Fruit fly (Drosophila melanogaster): ENCODE measurements around the gene zye.

zye gene

DNA sequence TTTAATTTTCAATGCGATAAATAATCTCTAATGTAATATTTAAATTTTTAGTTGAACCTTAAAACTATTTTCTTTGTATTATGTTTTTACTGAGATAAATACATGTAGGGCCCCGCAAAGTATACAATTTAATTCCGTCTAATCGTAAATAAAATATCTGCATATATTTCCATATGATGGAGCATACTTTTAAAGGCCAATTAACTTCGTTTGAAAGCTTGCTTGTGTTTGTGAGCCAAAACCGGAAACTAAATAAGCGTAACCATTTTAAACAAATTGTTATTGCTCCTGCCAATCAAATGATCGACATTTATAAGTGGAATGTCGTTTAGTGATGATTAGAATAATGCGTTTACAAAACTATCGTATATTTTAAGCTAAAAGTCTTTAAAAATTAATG, 2.6 kb upstream of the zye start:
- TF ChIP-seq CG12768 (GFP tag; optimal IDR thresholded peaks at IDR 0.05) (no peak), CG7101 (tag; optimal IDR thresholded peaks at IDR 0.05) (peak; percentile 35), bab1 (GFP tag; optimal IDR thresholded peaks at IDR 0.05) (peak; percentile 36), CG11617 (GFP tag; optimal IDR thresholded peaks at IDR 0.05) (peak; percentile 29)

DNA sequence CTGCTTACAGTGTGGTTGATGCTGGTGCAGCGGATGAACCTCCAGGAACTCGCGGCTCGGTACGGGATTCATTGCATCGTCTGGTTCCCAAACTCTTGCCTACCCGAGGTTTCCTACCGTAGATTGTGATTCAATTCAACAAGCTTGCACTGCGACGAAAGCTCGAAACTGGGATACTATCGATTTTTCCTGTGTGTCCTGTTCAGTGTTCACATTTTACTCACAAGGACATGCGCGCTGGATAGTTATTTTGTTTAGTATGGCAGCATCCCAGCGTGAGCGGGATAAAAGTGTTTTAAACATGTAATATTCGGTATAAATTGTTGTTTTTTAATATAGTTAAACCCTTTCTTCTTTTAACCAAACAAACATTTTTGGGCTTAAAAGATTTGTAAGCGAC, 12.5 kb downstream of the zye start, which contains the start of gene CG5282:
Gene CG5282, minus strand, starts transcription at position 184 of the 400 bp plus-strand sequence.
- TF ChIP-seq Mnt (GFP tag; optimal IDR thresholded peaks at IDR 0.05) (no peak), toe (GFP tag; optimal IDR thresholded peaks at IDR 0.05) (no peak), CG7101 (tag; optimal IDR thresholded peaks at IDR 0.05) (no peak)

DNA sequence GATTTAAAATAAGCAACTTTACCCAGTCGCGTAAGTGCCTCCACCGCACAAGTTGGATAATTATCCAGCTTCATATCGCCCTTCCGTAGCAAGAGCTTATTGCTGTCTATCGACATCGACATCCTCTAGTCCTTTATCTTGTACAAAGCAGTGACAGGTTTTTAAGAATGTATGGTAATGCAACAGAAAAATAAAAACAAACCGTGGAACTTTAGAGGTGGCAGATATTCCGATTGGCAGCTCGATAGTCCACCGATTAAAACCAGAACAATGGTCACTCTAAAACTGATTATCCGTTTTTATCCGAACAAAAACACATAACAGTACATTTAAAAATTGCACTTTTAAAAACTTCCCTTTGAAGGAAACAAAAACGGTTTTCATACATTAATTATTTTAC, 14.0 kb downstream of the zye start, which contains the start of gene CG5274:
Gene CG5274, minus strand, starts transcription at position 218 of the 400 bp plus-strand sequence.
- TF ChIP-seq Clk (GFP tag; optimal IDR thresholded peaks at IDR 0.05) = no peak
- no peak for TF ChIP-seq CG7101 (tag; optimal IDR thresholded peaks at IDR 0.05)
- TF ChIP-seq bab1 (GFP tag; optimal IDR thresholded peaks at IDR 0.05) = peak; percentile 62

DNA sequence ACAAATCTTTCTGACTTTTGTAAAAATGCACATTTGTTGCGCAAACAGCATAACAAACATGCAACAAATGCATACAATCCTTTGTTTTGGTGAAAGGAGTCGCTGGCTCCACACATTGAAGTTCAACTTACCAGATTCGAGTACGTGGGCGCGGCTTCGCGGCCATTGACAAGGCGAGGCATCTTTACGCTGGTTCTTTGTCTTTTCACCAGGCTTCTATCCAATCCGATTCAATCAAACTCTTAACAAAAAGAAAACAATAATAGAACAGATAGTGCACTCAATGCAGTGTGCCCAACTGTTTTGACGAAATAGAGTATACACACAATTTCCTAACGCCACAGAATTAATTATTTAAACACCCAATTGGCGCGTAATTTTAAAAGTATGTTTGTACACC, 16.8 kb downstream of the zye start, which contains the start of gene CG5262:
Gene CG5262, minus strand, starts transcription at position 294 of the 400 bp plus-strand sequence.
- no peak for TF ChIP-seq Hr96 (GFP tag; optimal IDR thresholded peaks at IDR 0.05)
- no peak for TF ChIP-seq ovo (GFP tag; optimal IDR thresholded peaks at IDR 0.05)
- TF ChIP-seq kay (GFP tag; ENCODE audit: borderline replicate concordance) = no peak
- no peak for TF ChIP-seq CG11617 (GFP tag; optimal IDR thresholded peaks at IDR 0.05)
- no peak for TF ChIP-seq cnc (optimal IDR thresholded peaks at IDR 0.05)
- TF ChIP-seq bab1 (GFP tag; optimal IDR thresholded peaks at IDR 0.05) = peak; percentile 32
- TF ChIP-seq pad (GFP tag; optimal IDR thresholded peaks at IDR 0.05) = no peak
- no peak for TF ChIP-seq CG7045 (GFP tag; optimal IDR thresholded peaks at IDR 0.05)
- no peak for TF ChIP-seq CG7101 (tag; optimal IDR thresholded peaks at IDR 0.05)
- peak; percentile 63 for TF ChIP-seq tj (GFP tag; optimal IDR thresholded peaks at IDR 0.05)
- no peak for TF ChIP-seq toe (GFP tag; optimal IDR thresholded peaks at IDR 0.05)

DNA sequence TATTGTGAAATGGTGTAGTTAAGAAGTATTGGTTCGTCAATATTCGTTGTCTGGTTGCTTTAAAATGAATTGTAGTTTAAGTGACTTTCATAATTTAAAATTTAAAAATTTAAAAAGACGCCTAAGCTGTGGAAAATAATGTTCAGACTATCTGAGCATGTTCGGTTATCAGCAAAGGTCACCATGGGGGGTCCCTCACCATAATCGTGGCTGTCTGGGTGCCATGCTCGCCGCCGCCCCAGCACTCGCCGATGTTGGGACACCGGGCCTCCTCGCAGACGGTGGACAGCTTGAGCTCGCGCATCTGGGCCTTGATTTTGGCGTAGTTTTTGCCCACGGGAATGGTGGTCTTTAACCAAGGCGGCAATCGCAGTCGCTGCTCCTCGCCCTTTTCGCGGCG, 18.2 kb downstream of the zye start:
- TF ChIP-seq kay (GFP tag; ENCODE audit: borderline replicate concordance) = no peak
- no peak for TF ChIP-seq CG7101 (tag; optimal IDR thresholded peaks at IDR 0.05)
- TF ChIP-seq ovo (GFP tag; optimal IDR thresholded peaks at IDR 0.05) = no peak
- no peak for TF ChIP-seq pad (GFP tag; optimal IDR thresholded peaks at IDR 0.05)
- no peak for TF ChIP-seq CG12768 (GFP tag; optimal IDR thresholded peaks at IDR 0.05)
- no peak for TF ChIP-seq Hr96 (GFP tag; optimal IDR thresholded peaks at IDR 0.05)
- TF ChIP-seq CG1620 (GFP tag; optimal IDR thresholded peaks at IDR 0.05) = no peak
- TF ChIP-seq CG14711 (tag; optimal IDR thresholded peaks at IDR 0.05) = no peak
- no peak for TF ChIP-seq Mnt (GFP tag; optimal IDR thresholded peaks at IDR 0.05)
- no peak for TF ChIP-seq tj (GFP tag; optimal IDR thresholded peaks at IDR 0.05)
- TF ChIP-seq CG33017 (tag; optimal IDR thresholded peaks at IDR 0.05) = no peak
- TF ChIP-seq CG7045 (GFP tag; optimal IDR thresholded peaks at IDR 0.05) = no peak
- no peak for TF ChIP-seq CG11617 (GFP tag; optimal IDR thresholded peaks at IDR 0.05)
- TF ChIP-seq cnc (optimal IDR thresholded peaks at IDR 0.05) = no peak
- TF ChIP-seq toe (GFP tag; optimal IDR thresholded peaks at IDR 0.05) = no peak

DNA sequence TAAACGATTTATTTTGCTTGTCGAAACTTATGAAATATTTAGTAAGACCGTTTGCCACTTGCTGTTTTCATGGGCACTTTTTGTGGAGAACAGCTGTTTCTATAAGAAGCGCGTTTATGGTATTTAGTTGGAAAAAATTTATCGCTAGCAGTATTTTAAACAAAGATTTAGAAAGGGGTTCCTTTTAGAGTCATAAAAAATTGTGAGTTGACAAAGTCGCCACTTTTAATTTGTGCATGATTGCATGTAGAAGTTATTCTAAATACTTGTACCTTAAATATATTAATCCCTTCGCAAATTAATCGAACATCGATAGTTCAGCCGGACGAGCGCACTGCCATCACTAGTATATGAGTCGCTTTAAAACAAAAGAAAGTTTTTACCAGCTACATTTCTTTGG, 18.9 kb downstream of the zye start, which contains the start of the genes Las and Psn:
Gene Las, minus strand, starts transcription at position 65 of the 400 bp plus-strand sequence.
Gene Psn, plus strand, starts transcription at position 172 of the 400 bp plus-strand sequence.
- TF ChIP-seq toe (GFP tag; optimal IDR thresholded peaks at IDR 0.05) = no peak
- TF ChIP-seq CG11617 (GFP tag; optimal IDR thresholded peaks at IDR 0.05) = peak; percentile 40
- TF ChIP-seq CG33017 (tag; optimal IDR thresholded peaks at IDR 0.05) = no peak
- TF ChIP-seq CG14711 (tag; optimal IDR thresholded peaks at IDR 0.05) = peak; percentile 23
- no peak for TF ChIP-seq CG5204 (GFP tag; optimal IDR thresholded peaks at IDR 0.05)
- peak; percentile 39 for TF ChIP-seq Mnt (GFP tag; optimal IDR thresholded peaks at IDR 0.05)
- no peak for TF ChIP-seq cnc (optimal IDR thresholded peaks at IDR 0.05)
- TF ChIP-seq Crg-1 (GFP tag; optimal IDR thresholded peaks at IDR 0.05) = no peak
- TF ChIP-seq CG12768 (GFP tag; optimal IDR thresholded peaks at IDR 0.05) = no peak
- TF ChIP-seq CG7045 (GFP tag; optimal IDR thresholded peaks at IDR 0.05) = no peak
- no peak for TF ChIP-seq CG7101 (tag; optimal IDR thresholded peaks at IDR 0.05)
- TF ChIP-seq kay (GFP tag; ENCODE audit: borderline replicate concordance) = no peak
- peak; percentile 13 for TF ChIP-seq tj (GFP tag; optimal IDR thresholded peaks at IDR 0.05)
- TF ChIP-seq bab1 (GFP tag; optimal IDR thresholded peaks at IDR 0.05) = peak; percentile 56
- TF ChIP-seq cic (GFP tag; optimal IDR thresholded peaks at IDR 0.05) = no peak
- TF ChIP-seq Hr96 (GFP tag; optimal IDR thresholded peaks at IDR 0.05) = no peak
- peak; percentile 12 for TF ChIP-seq CG1620 (GFP tag; optimal IDR thresholded peaks at IDR 0.05)
- no peak for TF ChIP-seq pad (GFP tag; optimal IDR thresholded peaks at IDR 0.05)
- no peak for TF ChIP-seq ovo (GFP tag; optimal IDR thresholded peaks at IDR 0.05)
- TF ChIP-seq Clk (GFP tag; optimal IDR thresholded peaks at IDR 0.05) = no peak

DNA sequence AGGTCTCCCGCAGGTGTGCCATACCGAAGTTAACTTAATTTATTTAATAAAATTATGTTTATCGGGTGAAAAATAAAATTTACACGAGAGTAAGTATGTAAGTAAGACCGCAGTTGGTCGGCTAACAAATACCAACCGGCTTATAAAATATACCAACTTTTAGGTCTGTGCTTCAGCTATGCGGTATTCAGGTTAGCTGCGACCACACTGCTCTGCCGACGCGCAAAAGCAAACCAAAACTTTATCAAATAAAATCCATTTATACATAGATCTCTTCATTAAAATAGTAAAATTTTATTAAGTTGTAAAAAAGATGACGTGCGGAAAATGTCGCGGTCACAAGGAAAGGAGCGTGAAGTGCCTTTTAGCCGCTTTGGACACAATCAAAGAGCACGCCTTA, 22.7 kb downstream of the zye start, which contains the start of the genes mRpL15 and CtIP:
Gene mRpL15, minus strand, starts transcription at position 141 of the 400 bp plus-strand sequence.
Gene CtIP, plus strand, starts transcription at position 182 of the 400 bp plus-strand sequence.
- TF ChIP-seq Mnt (GFP tag; optimal IDR thresholded peaks at IDR 0.05) (peak; percentile 16), ovo (GFP tag; optimal IDR thresholded peaks at IDR 0.05) (no peak), tj (GFP tag; optimal IDR thresholded peaks at IDR 0.05) (no peak), cnc (optimal IDR thresholded peaks at IDR 0.05) (no peak), CG7101 (tag; optimal IDR thresholded peaks at IDR 0.05) (no peak), kay (GFP tag; ENCODE audit: borderline replicate concordance) (no peak)

Measured in whole organism, adult.